Worm (Caenorhabditis elegans): Measurements from ENCODE around the gene kap-1.
A peak's percentile ranks its signal among the peaks of the same experiment; 100 is the strongest.

The kap-1 gene

DNA sequence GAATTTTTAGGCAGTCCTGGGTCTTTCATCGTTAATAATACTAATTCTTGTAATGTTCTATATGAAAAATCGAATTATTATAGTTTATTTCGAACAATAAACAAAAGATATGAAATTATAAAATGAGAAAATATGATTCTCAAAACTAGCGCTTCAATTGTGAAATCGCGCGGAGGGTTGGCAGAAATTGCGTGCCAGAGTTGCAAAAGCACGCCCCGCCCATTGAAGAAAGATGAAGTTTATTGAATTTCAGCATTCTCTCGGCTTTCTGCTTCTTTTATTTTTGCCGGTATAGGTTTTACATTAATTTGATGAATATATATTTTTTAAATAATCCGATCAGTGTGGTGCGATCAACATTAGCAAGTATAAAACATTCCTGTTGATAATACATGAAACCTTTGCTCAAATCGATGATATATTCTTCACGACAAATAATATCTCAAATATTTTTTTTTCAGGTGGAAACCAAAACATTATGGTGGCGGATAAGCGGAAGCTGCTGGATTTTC lies 20.5 kb downstream of the kap-1 start, which contains the start of the genes eco-1 and hmgr-1:
Gene eco-1, minus strand, starts transcription at position 59 of the 512 bp plus-strand sequence.
Gene hmgr-1, plus strand, starts transcription at position 462 of the 512 bp plus-strand sequence.
- TF ChIP-seq ets-7 (tag; optimal IDR thresholded peaks at IDR 0.05) (no peak), hnd-1 (tag; optimal IDR thresholded peaks at IDR 0.05) (no peak), flt-1 (GFP tag; IDR thresholded peaks at IDR 0.05) (no peak), ceh-36 (tag; optimal IDR thresholded peaks at IDR 0.05) (no peak), ama-1 (optimal IDR thresholded peaks at IDR 0.05) (no peak), B0310.2 (tag; optimal IDR thresholded peaks at IDR 0.05) (no peak), tbx-37 (GFP tag; conservative IDR thresholded peaks at IDR 0.05) (no peak)

DNA sequence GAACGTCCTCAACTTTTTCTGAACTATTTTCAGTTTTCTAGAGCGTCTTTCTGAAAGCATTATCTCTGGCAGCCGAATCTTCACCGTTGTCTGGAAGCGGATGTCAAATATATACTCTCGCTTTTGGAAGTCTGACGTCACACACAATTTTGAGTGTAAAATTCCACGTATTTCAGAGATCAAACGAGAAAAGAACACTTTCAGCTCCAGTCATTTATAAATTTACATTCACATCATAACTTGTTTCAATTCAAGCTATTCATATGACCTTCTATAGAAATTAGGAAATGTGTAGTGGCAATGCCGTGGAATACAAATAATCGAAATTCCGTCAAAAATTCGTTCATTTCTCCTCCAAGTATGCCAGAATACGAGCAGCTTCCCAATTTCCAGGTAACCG lies 27.0 kb downstream of the kap-1 start, which contains the start of gene F08F8.11:
Gene F08F8.11, plus strand, starts transcription at position 301 of the 400 bp plus-strand sequence.
- TF ChIP-seq hnd-1 (tag; optimal IDR thresholded peaks at IDR 0.05) = no peak
- TF ChIP-seq hmbx-1 (tag; optimal IDR thresholded peaks at IDR 0.05) = no peak
- TF ChIP-seq flt-1 (GFP tag; IDR thresholded peaks at IDR 0.05) = no peak
- no peak for TF ChIP-seq aly-1 (tag; optimal IDR thresholded peaks at IDR 0.05)
- no peak for TF ChIP-seq ceh-13 (GFP tag; optimal IDR thresholded peaks at IDR 0.05)
- TF ChIP-seq tbx-37 (GFP tag; conservative IDR thresholded peaks at IDR 0.05) = no peak
- TF ChIP-seq pes-1 (GFP tag; IDR thresholded peaks at IDR 0.05) = no peak
- TF ChIP-seq F13C5.2 (tag; optimal IDR thresholded peaks at IDR 0.05) = no peak
- TF ChIP-seq ets-7 (tag; optimal IDR thresholded peaks at IDR 0.05) = no peak
- TF ChIP-seq tbx-11 (GFP tag; IDR thresholded peaks at IDR 0.05) = no peak
- no peak for TF ChIP-seq scrt-1 (GFP tag; IDR thresholded peaks at IDR 0.05)
- no peak for TF ChIP-seq B0310.2 (tag; optimal IDR thresholded peaks at IDR 0.05)
- TF ChIP-seq tra-4 (tag; optimal IDR thresholded peaks at IDR 0.05) = no peak
- no peak for TF ChIP-seq ama-1 (optimal IDR thresholded peaks at IDR 0.05)
- no peak for TF ChIP-seq hmg-4 (GFP tag; optimal IDR thresholded peaks at IDR 0.05)

ce11 chrIII:7367012-7367760 lies 28.6 kb downstream of the kap-1 start, which contains the start of the genes T20B12.5 and T20B12.4:
T20B12.5 (minus strand) TSS chrIII:7367112.
T20B12.4 (plus strand) TSS chrIII:7367710.
- no peak for TF ChIP-seq hmbx-1 (tag; optimal IDR thresholded peaks at IDR 0.05)
- no peak for TF ChIP-seq ceh-13 (GFP tag; optimal IDR thresholded peaks at IDR 0.05)
- TF ChIP-seq flt-1 (GFP tag; IDR thresholded peaks at IDR 0.05) = no peak
- TF ChIP-seq hnd-1 (tag; optimal IDR thresholded peaks at IDR 0.05) = no peak
- TF ChIP-seq tra-4 (tag; optimal IDR thresholded peaks at IDR 0.05) = no peak
- no peak for TF ChIP-seq hmg-4 (GFP tag; optimal IDR thresholded peaks at IDR 0.05)
- no peak for TF ChIP-seq tbx-11 (GFP tag; IDR thresholded peaks at IDR 0.05)

ce11 chrIII:7369394-7370024 lies 30.9 kb downstream of the kap-1 start:
- TF ChIP-seq tbx-11 (GFP tag; IDR thresholded peaks at IDR 0.05) = 0 out of 2 replicates have a peak, but pooled peaks have one; percentile 40
- no peak for TF ChIP-seq ama-1 (optimal IDR thresholded peaks at IDR 0.05)

DNA sequence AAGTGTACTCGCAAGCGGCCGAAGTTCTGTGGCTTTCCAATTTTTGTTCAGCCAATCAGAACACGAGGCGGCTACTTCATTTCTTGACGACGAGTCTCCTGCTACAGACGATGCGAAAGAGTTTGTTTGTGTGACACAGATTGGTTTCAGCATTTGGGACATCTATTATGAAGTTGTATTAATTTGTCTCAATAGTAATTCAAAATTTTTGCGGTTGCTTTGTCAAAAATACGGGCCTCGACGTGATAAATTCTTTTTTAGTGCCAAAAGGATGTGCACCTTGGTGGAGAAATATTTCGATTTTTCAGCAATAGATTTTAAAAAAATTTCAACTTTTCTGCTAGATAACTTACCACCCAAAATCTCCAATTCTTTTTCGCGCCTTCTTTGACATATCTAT lies 31.9 kb downstream of the kap-1 start:
- TF ChIP-seq tbx-11 (GFP tag; IDR thresholded peaks at IDR 0.05) (no peak), B0310.2 (tag; optimal IDR thresholded peaks at IDR 0.05) (no peak), aly-1 (tag; optimal IDR thresholded peaks at IDR 0.05) (no peak), ceh-36 (tag; optimal IDR thresholded peaks at IDR 0.05) (no peak), tbx-37 (GFP tag; conservative IDR thresholded peaks at IDR 0.05) (no peak), hmg-4 (GFP tag; optimal IDR thresholded peaks at IDR 0.05) (no peak), tra-4 (tag; optimal IDR thresholded peaks at IDR 0.05) (no peak), F13C5.2 (tag; optimal IDR thresholded peaks at IDR 0.05) (no peak)

- TF ChIP-seq sea-1 (GFP tag; conservative IDR thresholded peaks at IDR 0.05) (no peak), F13C5.2 (tag; optimal IDR thresholded peaks at IDR 0.05) (no peak), hmg-4 (GFP tag; optimal IDR thresholded peaks at IDR 0.05) (no peak), scrt-1 (GFP tag; IDR thresholded peaks at IDR 0.05) (no peak), ama-1 (optimal IDR thresholded peaks at IDR 0.05) (no peak), hnd-1 (tag; optimal IDR thresholded peaks at IDR 0.05) (no peak), ets-7 (tag; optimal IDR thresholded peaks at IDR 0.05) (no peak)
Measured at ce11 chrIII:7373802-7374435, 35.3 kb downstream of the kap-1 start.

ce11 chrIII:7374681-7375271 lies 36.1 kb downstream of the kap-1 start, which contains the start of gene mml-1:
mml-1 (minus strand) TSS chrIII:7374731.
- TF ChIP-seq ama-1 (optimal IDR thresholded peaks at IDR 0.05) = no peak
- no peak for TF ChIP-seq ceh-13 (GFP tag; optimal IDR thresholded peaks at IDR 0.05)
- TF ChIP-seq aly-1 (tag; optimal IDR thresholded peaks at IDR 0.05) = no peak
- no peak for TF ChIP-seq hmbx-1 (tag; optimal IDR thresholded peaks at IDR 0.05)
- no peak for TF ChIP-seq ceh-36 (tag; optimal IDR thresholded peaks at IDR 0.05)
- TF ChIP-seq B0310.2 (tag; optimal IDR thresholded peaks at IDR 0.05) = no peak
- no peak for TF ChIP-seq flt-1 (GFP tag; IDR thresholded peaks at IDR 0.05)
- no peak for TF ChIP-seq pes-1 (GFP tag; IDR thresholded peaks at IDR 0.05)
- TF ChIP-seq tbx-37 (GFP tag; conservative IDR thresholded peaks at IDR 0.05) = no peak
- TF ChIP-seq tra-4 (tag; optimal IDR thresholded peaks at IDR 0.05) = no peak
- TF ChIP-seq hmg-4 (GFP tag; optimal IDR thresholded peaks at IDR 0.05) = no peak

Measured in whole organism, early embryonic.